Fruit fly (Drosophila melanogaster): Measurements from ENCODE around the gene CG46462.

DNA sequence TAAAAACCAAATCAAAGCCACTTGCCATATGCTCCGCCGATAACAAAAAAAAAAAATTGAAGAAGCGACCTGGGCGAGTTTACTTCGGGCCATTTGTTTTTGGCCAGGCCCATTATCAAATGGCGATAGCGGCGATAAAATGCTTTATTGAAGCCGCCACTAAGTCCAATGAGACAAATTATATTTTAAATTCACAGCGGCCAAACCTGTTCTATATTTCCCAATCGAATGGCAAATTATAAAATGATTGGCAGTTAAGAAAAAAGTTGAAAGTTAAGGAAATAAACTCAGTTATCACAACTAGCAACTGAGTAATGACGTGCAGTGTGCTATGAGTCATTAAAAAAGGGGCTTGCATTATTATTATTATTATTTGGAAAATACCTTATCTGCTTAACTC lies 9.7 kb downstream of the CG46462 start:
- TF ChIP-seq insv (optimal IDR thresholded peaks at IDR 0.05) (no peak), ttk (optimal IDR thresholded peaks at IDR 0.05) (no peak)

Data from Kc167 (cell line).